Worm (Caenorhabditis elegans) whole organism, young adult: ENCODE measurements around the gene cest-35.2.

Experiments
- D2030.7 ChIP-seq: fragments of 200-800 bp; sonication (Bioruptor generic); IDR thresholded peaks from 2 replicates; pipeline ENCODE4 v1.3.6; 2022; ENCODE audit warnings: missing genetic modification reagents, missing genetic modification characterization, missing compliant biosample characterization
- F33H1.4 ChIP-seq: fragments of 200-800 bp; sonication (Bioruptor generic); IDR thresholded peaks from 2 replicates; pipeline ENCODE4 v1.3.6; 2022; ENCODE audit warnings: missing genetic modification reagents, missing genetic modification characterization, missing compliant biosample characterization
- F52B5.7 ChIP-seq: sonication (generic microtip); optimal IDR thresholded peaks from 2 replicates; lab custom pipeline; 2016; ENCODE audit warnings: mild to moderate bottlenecking, missing genetic modification characterization, missing compliant biosample characterization
- F55B11.4 ChIP-seq: sonication (generic microtip); optimal IDR thresholded peaks from 2 replicates; lab custom pipeline; 2016; ENCODE audit warnings: missing compliant biosample characterization, missing genetic modification characterization, borderline replicate concordance; ENCODE audit not compliant: insufficient read depth
- F57A8.1 ChIP-seq: fragments of 200-800 bp; sonication (Bioruptor generic); optimal IDR thresholded peaks from 2 replicates; lab custom pipeline; 2018; ENCODE audit warnings: mild to moderate bottlenecking, missing genetic modification characterization, moderate library complexity, missing compliant biosample characterization
- F57C9.4 ChIP-seq: sonication (generic microtip); optimal IDR thresholded peaks from 2 replicates; lab custom pipeline; 2017; ENCODE audit warnings: mild to moderate bottlenecking, missing genetic modification characterization, missing compliant biosample characterization
- T07F8.4 ChIP-seq: sonication (generic microtip); optimal IDR thresholded peaks from 2 replicates; lab custom pipeline; 2016; ENCODE audit warnings: mild to moderate bottlenecking, missing genetic modification characterization, moderate library complexity, missing compliant biosample characterization
- T26A5.8 ChIP-seq: sonication (generic microtip); optimal IDR thresholded peaks from 2 replicates; lab custom pipeline; 2016; ENCODE audit warnings: missing genetic modification characterization, missing compliant biosample characterization
- Y53F4B.3 ChIP-seq: fragments of 200-800 bp; sonication (Bioruptor generic); IDR thresholded peaks from 2 replicates; pipeline ENCODE4 v1.3.6; 2022; ENCODE audit warnings: missing genetic modification reagents, missing genetic modification characterization, missing compliant biosample characterization
- Y56A3A.18 ChIP-seq: fragments of 200-800 bp; sonication (Bioruptor generic); IDR thresholded peaks from 2 replicates; pipeline ENCODE4 v1.3.6; 2022; ENCODE audit warnings: missing genetic modification reagents, missing genetic modification characterization, missing compliant biosample characterization
- akir-1 ChIP-seq: fragments of 200-800 bp; sonication (Bioruptor generic); optimal IDR thresholded peaks from 2 replicates; lab custom pipeline; 2018; ENCODE audit warnings: mild to moderate bottlenecking, missing genetic modification characterization, moderate library complexity, missing compliant biosample characterization
- ama-1 ChIP-seq, 3 experiments: fragments of 150-350 bp in 1 of 3; sonication (generic microtip) in 2 of 3; optimal IDR thresholded peaks; 2 replicates each; lab custom pipeline; 2014 to 2018; ENCODE audit warnings: missing biosample characterization in 2 of 3, missing genetic modification characterization in 2 of 3, missing genetic modification reagents in 2 of 3
- aptf-2 ChIP-seq: fragments of 200-800 bp; sonication (Bioruptor generic); conservative IDR thresholded peaks from 2 replicates; pipeline ENCODE4 v1.3.6; 2022; ENCODE audit warnings: missing genetic modification reagents, missing genetic modification characterization, missing compliant biosample characterization
- atf-7 ChIP-seq: sonication (generic microtip); optimal IDR thresholded peaks from 2 replicates; lab custom pipeline; 2017; ENCODE audit warnings: mild to moderate bottlenecking, missing genetic modification characterization, missing compliant biosample characterization
- attf-3 ChIP-seq: fragments of 200-800 bp; sonication (Bioruptor generic); conservative IDR thresholded peaks from 2 replicates; pipeline ENCODE4 v1.3.6; 2022; ENCODE audit warnings: missing genetic modification reagents, missing genetic modification characterization, missing compliant biosample characterization
- ceh-58 ChIP-seq: fragments of 200-800 bp; sonication (Bioruptor generic); IDR thresholded peaks from 2 replicates; pipeline ENCODE4 v1.3.6; 2022; ENCODE audit warnings: missing genetic modification characterization, missing compliant biosample characterization
- chd-7 ChIP-seq: sonication (generic microtip); optimal IDR thresholded peaks from 2 replicates; lab custom pipeline; 2016; ENCODE audit warnings: mild to moderate bottlenecking, missing genetic modification characterization, moderate library complexity, missing compliant biosample characterization
- dpff-1 ChIP-seq: sonication (generic microtip); optimal IDR thresholded peaks from 2 replicates; lab custom pipeline; 2017; ENCODE audit warnings: mild to moderate bottlenecking, missing genetic modification characterization, missing compliant biosample characterization
- egrh-3 ChIP-seq: fragments of 200-800 bp; sonication (Bioruptor generic); IDR thresholded peaks from 2 replicates; pipeline ENCODE4 v1.3.6; 2022; ENCODE audit warnings: missing genetic modification reagents, missing genetic modification characterization, missing compliant biosample characterization
- ekl-4 ChIP-seq: fragments of 200-800 bp; sonication (Bioruptor generic); IDR thresholded peaks from 2 replicates; pipeline ENCODE4 v1.3.6; 2022; ENCODE audit warnings: missing genetic modification reagents, missing genetic modification characterization, missing compliant biosample characterization
- ets-4 ChIP-seq: fragments of 200-800 bp; sonication (Bioruptor generic); optimal IDR thresholded peaks from 2 replicates; lab custom pipeline; 2018; ENCODE audit warnings: mild to moderate bottlenecking, missing genetic modification characterization, missing compliant biosample characterization
- hlh-12 ChIP-seq: sonication (generic microtip); optimal IDR thresholded peaks from 2 replicates; lab custom pipeline; 2016; ENCODE audit warnings: missing genetic modification characterization, missing compliant biosample characterization
- hlh-26 ChIP-seq: fragments of 200-800 bp; sonication (Bioruptor generic); conservative IDR thresholded peaks from 2 replicates; pipeline ENCODE4 v1.3.6; 2022; ENCODE audit warnings: missing genetic modification reagents, missing genetic modification characterization, missing compliant biosample characterization
- lin-40 ChIP-seq: sonication (generic microtip); optimal IDR thresholded peaks from 2 replicates; lab custom pipeline; 2016; ENCODE audit warnings: missing genetic modification characterization, mild to moderate bottlenecking, missing compliant biosample characterization, missing genotype, missing genetic modification reagents
- lin-54 ChIP-seq: fragments of 200-800 bp; sonication (Bioruptor generic); optimal IDR thresholded peaks from 2 replicates; lab custom pipeline; 2018; ENCODE audit warnings: mild to moderate bottlenecking, missing genetic modification characterization, missing compliant biosample characterization
- madf-10 ChIP-seq: sonication (generic microtip); optimal IDR thresholded peaks from 2 replicates; lab custom pipeline; 2016; ENCODE audit warnings: mild to moderate bottlenecking, missing genetic modification characterization, missing compliant biosample characterization
- madf-3 ChIP-seq: fragments of 200-800 bp; sonication (Bioruptor generic); IDR thresholded peaks from 2 replicates; pipeline ENCODE4 v1.3.6; 2022; ENCODE audit warnings: missing genetic modification reagents, missing genetic modification characterization, missing compliant biosample characterization
- madf-6 ChIP-seq: fragments of 200-800 bp; sonication (Bioruptor generic); IDR thresholded peaks from 2 replicates; pipeline ENCODE4 v1.3.6; 2022; ENCODE audit warnings: missing genetic modification reagents, missing genetic modification characterization, missing compliant biosample characterization
- madf-8 ChIP-seq: fragments of 200-800 bp; sonication (Bioruptor generic); conservative IDR thresholded peaks from 2 replicates; pipeline ENCODE4 v1.3.6; 2022; ENCODE audit warnings: missing genetic modification reagents, missing genetic modification characterization, missing compliant biosample characterization
- mes-4 ChIP-seq: sonication (generic microtip); optimal IDR thresholded peaks from 2 replicates; lab custom pipeline; 2016; ENCODE audit warnings: missing genotype, missing genetic modification characterization, missing compliant biosample characterization
- nhr-179 ChIP-seq: sonication (generic microtip); optimal IDR thresholded peaks from 2 replicates; lab custom pipeline; 2016; ENCODE audit warnings: mild to moderate bottlenecking, missing genetic modification characterization, missing compliant biosample characterization
- nhr-27 ChIP-seq: fragments of 200-800 bp; sonication (Bioruptor generic); optimal IDR thresholded peaks from 2 replicates; lab custom pipeline; 2018; ENCODE audit warnings: mild to moderate bottlenecking, missing genetic modification characterization, moderate library complexity, missing compliant biosample characterization
- nhr-80 ChIP-seq: sonication (generic microtip); optimal IDR thresholded peaks from 2 replicates; lab custom pipeline; 2016; ENCODE audit warnings: missing genetic modification characterization, missing compliant biosample characterization
- pbrm-1 ChIP-seq: fragments of 200-800 bp; sonication (Bioruptor generic); IDR thresholded peaks from 2 replicates; pipeline ENCODE4 v1.3.6; 2022; ENCODE audit warnings: missing genetic modification reagents, missing genetic modification characterization, missing compliant biosample characterization
- pha-4 ChIP-seq: fragments of 150-350 bp; sonication (generic microtip); optimal IDR thresholded peaks from 2 replicates; lab custom pipeline; 2014; ENCODE audit warnings: missing biosample characterization, missing genetic modification reagents, missing genetic modification characterization
- rec-8 ChIP-seq, 2 experiments: sonication (generic microtip); optimal IDR thresholded peaks; 2 replicates each; lab custom pipeline; 2016; ENCODE audit warnings: mild to moderate bottlenecking in 2 of 2, missing genetic modification characterization in 2 of 2, missing genetic modification reagents in 2 of 2, missing genotype in 2 of 2, missing biosample characterization in 1 of 2, missing compliant biosample characterization in 1 of 2, moderate library complexity in 1 of 2
- repo-1 ChIP-seq: sonication (generic microtip); optimal IDR thresholded peaks from 2 replicates; lab custom pipeline; 2017; ENCODE audit warnings: mild to moderate bottlenecking, missing genetic modification characterization, missing compliant biosample characterization
- rpc-1 ChIP-seq, 2 experiments: fragments of 150-350 bp in 1 of 2; sonication (generic microtip) in 1 of 2; optimal IDR thresholded peaks; 2 replicates each; lab custom pipeline; 2014 to 2018; ENCODE audit warnings: missing biosample characterization in 1 of 2, missing genetic modification characterization in 1 of 2, missing genetic modification reagents in 1 of 2, missing genotype in 1 of 2
- snpc-1.1 ChIP-seq: sonication (generic microtip); optimal IDR thresholded peaks from 2 replicates; lab custom pipeline; 2017; ENCODE audit warnings: missing genetic modification characterization, mild to moderate bottlenecking, missing compliant biosample characterization, antibody characterized with exemption, moderate library complexity, missing genotype, missing genetic modification reagents; ENCODE audit not compliant: insufficient read depth
- snpc-4 ChIP-seq, 5 experiments: fragments of 150-350 bp in 1 of 5; sonication (generic microtip) in 4 of 5; optimal IDR thresholded peaks; 2 replicates each; lab custom pipeline; 2014 to 2018; ENCODE audit warnings: missing genetic modification characterization in 5 of 5, missing biosample characterization in 3 of 5, antibody characterized with exemption in 2 of 5, mild to moderate bottlenecking in 2 of 5, missing compliant biosample characterization in 2 of 5, missing genotype in 2 of 5, moderate library complexity in 2 of 5, missing genetic modification reagents in 1 of 5
- somi-1 ChIP-seq: fragments of 200-800 bp; sonication (Bioruptor generic); optimal IDR thresholded peaks from 2 replicates; lab custom pipeline; 2018; ENCODE audit warnings: mild to moderate bottlenecking, missing genetic modification characterization, missing compliant biosample characterization
- sptf-2 ChIP-seq: fragments of 200-800 bp; sonication (Bioruptor generic); optimal IDR thresholded peaks from 2 replicates; lab custom pipeline; 2018; ENCODE audit warnings: mild to moderate bottlenecking, missing genetic modification characterization, missing compliant biosample characterization
- tbp1 ChIP-seq: fragments of 200-800 bp; sonication (Bioruptor generic); optimal IDR thresholded peaks from 2 replicates; lab custom pipeline; 2018; ENCODE audit warnings: mild to moderate bottlenecking, missing genetic modification characterization, missing compliant biosample characterization
- tbx-9 ChIP-seq: sonication (generic microtip); optimal IDR thresholded peaks from 2 replicates; lab custom pipeline; 2016; ENCODE audit warnings: borderline replicate concordance, missing genetic modification characterization, inconsistent platforms, missing compliant biosample characterization
- unc-130 ChIP-seq: sonication (generic microtip); optimal IDR thresholded peaks from 2 replicates; lab custom pipeline; 2016; ENCODE audit warnings: missing genetic modification reagents, missing genetic modification characterization, missing compliant biosample characterization
- ztf-18 ChIP-seq: sonication (generic microtip); optimal IDR thresholded peaks from 2 replicates; lab custom pipeline; 2016; ENCODE audit warnings: missing genotype, mild to moderate bottlenecking, missing genetic modification characterization, missing compliant biosample characterization
- ztf-6 ChIP-seq: fragments of 200-800 bp; sonication (Bioruptor generic); IDR thresholded peaks from 2 replicates; pipeline ENCODE4 v1.3.6; 2022; ENCODE audit warnings: missing genetic modification reagents, missing genetic modification characterization, missing compliant biosample characterization

The cest-35.2 gene

ce11 chrV:5275426-5276007 is 38.5 kb upstream of the cest-35.2 start (continued):
- TF ChIP-seq madf-6 (GFP tag; lab: Robert Waterston, UW) (peak; percentile 58), akir-1 (no peak), nhr-27 (tag; lab: Kevin White, UChicago) (no peak), ama-1 (optimal IDR thresholded peaks at IDR 0.05; lab: Kevin White, UChicago) (no peak), ama-1 (GFP tag; optimal IDR thresholded peaks at IDR 0.05; lab: Kevin White, UChicago) (peak in 1 of 2 experiments; percentile 55), ets-4 (GFP tag; lab: Kevin White, UChicago) (no peak), pha-4 (no peak), F57C9.4 (tag; lab: Kevin White, UChicago) (no peak), F33H1.4 (GFP tag; lab: Robert Waterston, UW) (peak; percentile 26), rpc-1 (optimal IDR thresholded peaks at IDR 0.05; lab: Kevin White, UChicago) (no peak), rpc-1 (tag; optimal IDR thresholded peaks at IDR 0.05; lab: Kevin White, UChicago) (no peak), pbrm-1 (no peak), atf-7 (no peak), attf-3 (no peak), T07F8.4 (tag; lab: Kevin White, UChicago) (no peak), lin-40 (tag; lab: Kevin White, UChicago) (no peak), madf-8 (GFP tag; lab: Robert Waterston, UW) (no peak), somi-1 (no peak), F52B5.7 (tag; lab: Kevin White, UChicago) (peak; percentile 41), ztf-6 (GFP tag; lab: Robert Waterston, UW) (no peak), unc-130 (GFP tag; lab: Kevin White, UChicago) (no peak), tbx-9 (no peak), nhr-80 (tag; lab: Kevin White, UChicago) (no peak), D2030.7 (0 out of 2 replicates have a peak, but pooled peaks have one; percentile 9), hlh-26 (GFP tag; lab: Robert Waterston, UW) (no peak), lin-54 (GFP tag; lab: Kevin White, UChicago) (peak; percentile 33), madf-10 (no peak), snpc-1.1 (tag; lab: Kevin White, UChicago) (no peak), F55B11.4 (tag; lab: Kevin White, UChicago) (no peak), mes-4 (tag; lab: Kevin White, UChicago) (no peak), Y53F4B.3 (GFP tag; lab: Robert Waterston, UW) (no peak), aptf-2 (GFP tag; lab: Robert Waterston, UW) (no peak), chd-7 (tag; lab: Kevin White, UChicago) (no peak), dpff-1 (tag; lab: Kevin White, UChicago) (no peak), snpc-4 (GFP tag; optimal IDR thresholded peaks at IDR 0.05; lab: Kevin White, UChicago) (no peak), snpc-4 (tag; optimal IDR thresholded peaks at IDR 0.05; lab: Kevin White, UChicago) (no peak), rec-8 (tag; optimal IDR thresholded peaks at IDR 0.05; lab: Kevin White, UChicago) (peak in 1 of 2 experiments; percentile 29), ceh-58 (GFP tag; lab: Robert Waterston, UW) (no peak), sptf-2 (no peak), hlh-12 (tag; lab: Kevin White, UChicago) (no peak), nhr-179 (tag; lab: Kevin White, UChicago) (no peak), ekl-4 (GFP tag; lab: Robert Waterston, UW) (peak; percentile 60; the same call in 1 of the 2 replicates), ztf-18 (tag; lab: Kevin White, UChicago) (no peak), madf-3 (GFP tag; lab: Robert Waterston, UW) (no peak), Y56A3A.18 (GFP tag; lab: Robert Waterston, UW) (0 out of 2 replicates have a peak, but pooled peaks have one; percentile 12), F57A8.1 (GFP tag; lab: Kevin White, UChicago) (no peak), repo-1 (tag; lab: Kevin White, UChicago) (peak; percentile 82), T26A5.8 (no peak), tbp1 (GFP tag; lab: Kevin White, UChicago) (peak; percentile 29), egrh-3 (GFP tag; lab: Robert Waterston, UW) (no peak)
